Fruit fly (Drosophila melanogaster) S2 (cell line): ENCODE results near the gene mAChR-C.

Experiments used
- CG8478 ChIP-seq: fragments of >200 bp; optimal IDR thresholded peaks from 2 replicates; lab custom pipeline; 2018
- CTCF ChIP-seq, 2 experiments: fragments of >200 bp; optimal IDR thresholded peaks; 2 replicates each; lab custom pipeline; 2018

dm6 chrX:6794826-6795225, 37.7 kb downstream of the mAChR-C start:
- TF ChIP-seq CTCF (optimal IDR thresholded peaks at IDR 0.05; lab: Kevin White, UChicago) = no peak
- no peak for TF ChIP-seq CG8478 (lab: Kevin White, UChicago)
